Fruit fly (Drosophila melanogaster) whole organism, prepupa: ENCODE measurements around the gene Twdlalpha.

ENCODE experiments used
- Blimp-1 ChIP-seq: fragments of 200-800 bp; sonication (Bioruptor generic); optimal IDR thresholded peaks from 3 replicates; lab custom pipeline; 2017; ENCODE audit warnings: missing biosample characterization, missing genetic modification characterization, mild to moderate bottlenecking, moderate library complexity, missing genetic modification reagents
- CG10631 ChIP-seq: fragments of 200-800 bp; sonication (Bioruptor generic); optimal IDR thresholded peaks from 2 replicates; lab custom pipeline; 2016; ENCODE audit warnings: missing biosample characterization, missing genetic modification characterization
- CG10669 ChIP-seq: fragments of 200-800 bp; sonication (Bioruptor generic); optimal IDR thresholded peaks from 3 replicates; lab custom pipeline; 2018; ENCODE audit warnings: missing biosample characterization, mild to moderate bottlenecking, missing genetic modification characterization, moderate library complexity
- CG11294 ChIP-seq: fragments of 200-800 bp; sonication (Bioruptor generic); IDR thresholded peaks from 2 replicates; pipeline ENCODE4 v1.3.6; 2022; ENCODE audit warnings: missing biosample characterization, missing genetic modification characterization
- CG11762 ChIP-seq: fragments of 200-800 bp; sonication (Bioruptor generic); optimal IDR thresholded peaks from 3 replicates; lab custom pipeline; 2016; ENCODE audit warnings: missing biosample characterization, missing genetic modification characterization; ENCODE audit not compliant: insufficient read depth
- CG15336 ChIP-seq: fragments of 200-800 bp; sonication (Bioruptor generic); IDR thresholded peaks from 2 replicates; pipeline ENCODE4 v1.3.6; 2022; ENCODE audit warnings: missing biosample characterization, missing genetic modification characterization
- CG1621 ChIP-seq: fragments of 200-800 bp; sonication (Bioruptor generic); optimal IDR thresholded peaks from 3 replicates; lab custom pipeline; 2018; ENCODE audit warnings: missing biosample characterization, mild to moderate bottlenecking, missing genetic modification characterization
- CG3032 ChIP-seq: fragments of 200-800 bp; optimal IDR thresholded peaks from 2 replicates; lab custom pipeline; 2019; ENCODE audit warnings: missing biosample characterization, mild to moderate bottlenecking, missing genetic modification characterization, moderate library complexity
- CG31627 ChIP-seq: fragments of 200-800 bp; sonication (Bioruptor generic); optimal IDR thresholded peaks from 3 replicates; lab custom pipeline; 2016; ENCODE audit warnings: missing biosample characterization, missing genetic modification characterization
- CG32006 ChIP-seq: fragments of 200-800 bp; sonication (Bioruptor generic); optimal IDR thresholded peaks from 3 replicates; lab custom pipeline; 2017; ENCODE audit warnings: missing biosample characterization, mild to moderate bottlenecking, missing genetic modification characterization
- CG34406 ChIP-seq: fragments of 200-800 bp; sonication (Bioruptor generic); optimal IDR thresholded peaks from 3 replicates; lab custom pipeline; 2016; ENCODE audit warnings: missing biosample characterization, missing genetic modification characterization
- CG4318 ChIP-seq: fragments of 200-800 bp; sonication (Bioruptor generic); optimal IDR thresholded peaks from 3 replicates; lab custom pipeline; 2017; ENCODE audit warnings: missing biosample characterization, mild to moderate bottlenecking, missing genetic modification characterization
- CG6276 ChIP-seq: fragments of 200-800 bp; sonication (Bioruptor generic); optimal IDR thresholded peaks from 2 replicates; lab custom pipeline; 2017; ENCODE audit warnings: missing biosample characterization, mild to moderate bottlenecking, missing genetic modification characterization
- CG6792 ChIP-seq: fragments of 200-800 bp; sonication (Bioruptor generic); optimal IDR thresholded peaks from 3 replicates; lab custom pipeline; 2016; ENCODE audit warnings: missing biosample characterization, missing genetic modification characterization
- CG6808 ChIP-seq: fragments of 200-800 bp; sonication (Bioruptor generic); optimal IDR thresholded peaks from 3 replicates; lab custom pipeline; 2017; ENCODE audit warnings: missing biosample characterization, missing genetic modification characterization, mild to moderate bottlenecking, moderate library complexity, missing genetic modification reagents
- CG6854 ChIP-seq: fragments of 200-800 bp; sonication (Bioruptor generic); optimal IDR thresholded peaks from 2 replicates; lab custom pipeline; 2017; ENCODE audit warnings: missing biosample characterization, mild to moderate bottlenecking, missing genetic modification characterization
- CG7368 ChIP-seq: fragments of 200-800 bp; sonication (Bioruptor generic); optimal IDR thresholded peaks from 3 replicates; lab custom pipeline; 2016; ENCODE audit warnings: missing biosample characterization, missing genetic modification characterization
- CG8119 ChIP-seq: fragments of 200-800 bp; sonication (Bioruptor generic); IDR thresholded peaks from 3 replicates; pipeline ENCODE4 v1.3.6; 2022; ENCODE audit warnings: missing biosample characterization, missing genetic modification characterization
- CG8319 ChIP-seq: fragments of 200-800 bp; sonication (Bioruptor generic); optimal IDR thresholded peaks from 3 replicates; lab custom pipeline; 2016; ENCODE audit warnings: missing biosample characterization, missing genetic modification characterization
- CG9139 ChIP-seq: fragments of 200-800 bp; sonication (Bioruptor generic); optimal IDR thresholded peaks from 3 replicates; lab custom pipeline; 2017; ENCODE audit warnings: missing biosample characterization, mild to moderate bottlenecking, missing genetic modification characterization
- Eip75B ChIP-seq: fragments of 200-800 bp; sonication (Bioruptor generic); optimal IDR thresholded peaks from 3 replicates; lab custom pipeline; 2016; ENCODE audit warnings: missing biosample characterization, missing genetic modification characterization
- Eip78C ChIP-seq: fragments of 200-800 bp; sonication (Bioruptor generic); peaks from one replicate; lab custom pipeline; 2016; ENCODE audit warnings: missing biosample characterization, missing genetic modification characterization
- Eip93F ChIP-seq: fragments of 200-800 bp; sonication (Bioruptor generic); optimal IDR thresholded peaks from 2 replicates; lab custom pipeline; 2016; ENCODE audit warnings: missing biosample characterization, mild to moderate bottlenecking, missing genetic modification characterization
- Ets21C ChIP-seq: fragments of 200-800 bp; sonication (Bioruptor generic); optimal IDR thresholded peaks from 3 replicates; lab custom pipeline; 2016; ENCODE audit warnings: missing biosample characterization, missing genetic modification characterization
- Gug ChIP-seq: fragments of 200-800 bp; sonication (Bioruptor generic); IDR thresholded peaks from 2 replicates; pipeline ENCODE4 v1.3.6; 2022; ENCODE audit warnings: missing biosample characterization, missing genetic modification characterization
- Hr39 ChIP-seq: fragments of 200-800 bp; sonication (Bioruptor generic); optimal IDR thresholded peaks from 2 replicates; lab custom pipeline; 2016; ENCODE audit warnings: missing biosample characterization, missing genetic modification characterization
- Hr4 ChIP-seq: fragments of 200-800 bp; sonication (Bioruptor generic); optimal IDR thresholded peaks from 3 replicates; lab custom pipeline; 2016; ENCODE audit warnings: missing biosample characterization, missing genetic modification characterization
- Lpt ChIP-seq: fragments of 200-800 bp; sonication (Bioruptor generic); optimal IDR thresholded peaks from 3 replicates; lab custom pipeline; 2016; ENCODE audit warnings: missing biosample characterization, missing genetic modification characterization
- Met ChIP-seq: fragments of 200-800 bp; sonication (Bioruptor generic); optimal IDR thresholded peaks from 3 replicates; lab custom pipeline; 2016; ENCODE audit warnings: missing biosample characterization, missing genetic modification characterization
- Smox ChIP-seq: fragments of 200-800 bp; sonication (Bioruptor generic); optimal IDR thresholded peaks from 3 replicates; lab custom pipeline; 2016; ENCODE audit warnings: missing biosample characterization, missing genetic modification characterization
- Sox102F ChIP-seq: fragments of 200-800 bp; sonication (Bioruptor generic); optimal IDR thresholded peaks from 2 replicates; lab custom pipeline; 2016; ENCODE audit warnings: missing biosample characterization, mild to moderate bottlenecking, missing genetic modification characterization
- Sox14 ChIP-seq: fragments of 200-800 bp; sonication (Bioruptor generic); optimal IDR thresholded peaks from 3 replicates; lab custom pipeline; 2016; ENCODE audit warnings: missing biosample characterization, missing genetic modification characterization
- Sox15 ChIP-seq: fragments of 200-800 bp; sonication (Bioruptor generic); optimal IDR thresholded peaks from 3 replicates; lab custom pipeline; 2016; ENCODE audit warnings: missing biosample characterization, missing genetic modification characterization
- achi ChIP-seq: fragments of 200-800 bp; sonication (Bioruptor generic); optimal IDR thresholded peaks from 3 replicates; lab custom pipeline; 2016; ENCODE audit warnings: missing biosample characterization, missing genetic modification characterization
- acj6 ChIP-seq: fragments of 200-800 bp; sonication (Bioruptor generic); optimal IDR thresholded peaks from 3 replicates; lab custom pipeline; 2016; ENCODE audit warnings: missing biosample characterization, missing genetic modification characterization
- cyc ChIP-seq: fragments of 200-800 bp; sonication (Bioruptor generic); optimal IDR thresholded peaks from 3 replicates; lab custom pipeline; 2016; ENCODE audit warnings: missing biosample characterization, missing genetic modification characterization
- dac ChIP-seq: fragments of 200-800 bp; sonication (Bioruptor generic); optimal IDR thresholded peaks from 2 replicates; lab custom pipeline; 2017; ENCODE audit warnings: missing biosample characterization, mild to moderate bottlenecking, missing genetic modification characterization
- eg ChIP-seq: fragments of 200-800 bp; sonication (Bioruptor generic); IDR thresholded peaks from 3 replicates; pipeline ENCODE4 v1.3.6; 2022; ENCODE audit warnings: missing biosample characterization, missing genetic modification characterization
- esn ChIP-seq: fragments of 200-800 bp; sonication (Bioruptor generic); optimal IDR thresholded peaks from 2 replicates; lab custom pipeline; 2016; ENCODE audit warnings: missing biosample characterization, mild to moderate bottlenecking, missing genetic modification characterization, moderate library complexity
- fd59A ChIP-seq: fragments of 200-800 bp; sonication (Bioruptor generic); optimal IDR thresholded peaks from 2 replicates; lab custom pipeline; 2017; ENCODE audit warnings: missing biosample characterization, mild to moderate bottlenecking, missing genetic modification characterization, missing genetic modification reagents
- fd85E ChIP-seq: fragments of 200-800 bp; sonication (Bioruptor generic); optimal IDR thresholded peaks from 3 replicates; lab custom pipeline; 2016; ENCODE audit warnings: missing biosample characterization, missing genetic modification characterization
- lz ChIP-seq: fragments of 200-800 bp; sonication (Bioruptor generic); optimal IDR thresholded peaks from 3 replicates; lab custom pipeline; 2016; ENCODE audit warnings: missing biosample characterization, missing genetic modification characterization
- net ChIP-seq: fragments of 200-800 bp; sonication (Bioruptor generic); optimal IDR thresholded peaks from 3 replicates; lab custom pipeline; 2016; ENCODE audit warnings: missing biosample characterization, missing genetic modification characterization
- salr ChIP-seq, 2 experiments: fragments of 200-800 bp; sonication (Bioruptor generic); optimal IDR thresholded peaks; 3 replicates each; lab custom pipeline; 2016 to 2018; ENCODE audit warnings: missing biosample characterization in 2 of 2, missing genetic modification characterization in 2 of 2, mild to moderate bottlenecking in 1 of 2
- ss ChIP-seq, 2 experiments: fragments of 200-800 bp; sonication (Bioruptor generic); optimal IDR thresholded peaks; 2 replicates in 1 of 2; 3 replicates in 1 of 2; lab custom pipeline; 2017 to 2018; ENCODE audit warnings: mild to moderate bottlenecking in 2 of 2, missing biosample characterization in 2 of 2, missing genetic modification characterization in 2 of 2, moderate library complexity in 1 of 2
- svp ChIP-seq: fragments of 200-800 bp; sonication (Bioruptor generic); peaks from one replicate; lab custom pipeline; 2016; ENCODE audit warnings: missing biosample characterization, missing genetic modification characterization

The Twdlalpha gene

dm6 chrX:16764955-16765354, 22.3 kb downstream of the Twdlalpha start (continued):
- TF ChIP-seq net (GFP tag; lab: Kevin White, UChicago) (peak; percentile 49), CG6792 (peak; percentile 31), CG6276 (GFP tag; lab: Kevin White, UChicago) (peak; percentile 24), ss (GFP tag; optimal IDR thresholded peaks at IDR 0.05; lab: Kevin White, UChicago) (peak; percentile 59 to 70), Blimp-1 (GFP tag; lab: Kevin White, UChicago) (no peak), Sox15 (GFP tag; lab: Kevin White, UChicago) (no peak), Ets21C (GFP tag; lab: Kevin White, UChicago) (no peak), svp (GFP tag; lab: Kevin White, UChicago) (peak; percentile 86), Smox (GFP tag; lab: Kevin White, UChicago) (peak; percentile 37), CG31627 (GFP tag; lab: Kevin White, UChicago) (no peak), achi (GFP tag; lab: Kevin White, UChicago) (peak; percentile 42), fd59A (peak; percentile 14), eg (no peak), CG3032 (tag; lab: Kevin White, UChicago) (peak; percentile 23), CG15336 (GFP tag; lab: Robert Waterston, UW) (peak; percentile 36), CG4318 (GFP tag; lab: Kevin White, UChicago) (no peak), CG6808 (GFP tag; lab: Kevin White, UChicago) (peak; percentile 39), Eip78C (peak; percentile 91), CG6854 (GFP tag; lab: Kevin White, UChicago) (no peak), acj6 (GFP tag; lab: Kevin White, UChicago) (peak; percentile 18), CG32006 (GFP tag; lab: Kevin White, UChicago) (peak; percentile 48)

- TF ChIP-seq Blimp-1 (GFP tag; lab: Kevin White, UChicago) = no peak
- no peak for TF ChIP-seq CG8319
- no peak for TF ChIP-seq lz
- TF ChIP-seq CG8119 (GFP tag; lab: Robert Waterston, UW) = peak; percentile 46; the same call in 2 of the 3 replicates
- peak; percentile 47 for TF ChIP-seq achi (GFP tag; lab: Kevin White, UChicago)
- TF ChIP-seq CG7368 = no peak
- no peak for TF ChIP-seq Sox102F
- TF ChIP-seq dac (GFP tag; lab: Kevin White, UChicago) = no peak
- peak; percentile 84 for TF ChIP-seq Eip78C
- peak; percentile 30 for TF ChIP-seq Sox14
- TF ChIP-seq Hr4 (GFP tag; lab: Kevin White, UChicago) = peak; percentile 63
- no peak for TF ChIP-seq CG11294 (GFP tag; lab: Robert Waterston, UW)
- TF ChIP-seq Ets21C (GFP tag; lab: Kevin White, UChicago) = no peak
- peak; percentile 13 for TF ChIP-seq CG6792
- peak; percentile 55 for TF ChIP-seq CG32006 (GFP tag; lab: Kevin White, UChicago)
- no peak for TF ChIP-seq CG11762 (GFP tag; lab: Kevin White, UChicago)
- peak; percentile 56 for TF ChIP-seq Lpt (GFP tag; lab: Kevin White, UChicago)
- no peak for TF ChIP-seq CG6854 (GFP tag; lab: Kevin White, UChicago)
- peak; percentile 7 for TF ChIP-seq Smox (GFP tag; lab: Kevin White, UChicago)
- peak; percentile 2 for TF ChIP-seq fd59A
- no peak for TF ChIP-seq net (GFP tag; lab: Kevin White, UChicago)
- peak; percentile 42 for TF ChIP-seq CG10631 (GFP tag; lab: Kevin White, UChicago)
- no peak for TF ChIP-seq CG1621
- no peak for TF ChIP-seq svp (GFP tag; lab: Kevin White, UChicago)
- no peak for TF ChIP-seq Sox15 (GFP tag; lab: Kevin White, UChicago)
- no peak for TF ChIP-seq CG4318 (GFP tag; lab: Kevin White, UChicago)
- no peak for TF ChIP-seq CG9139 (GFP tag; lab: Kevin White, UChicago)
- peak in 1 of 2 experiments; percentile 24 for TF ChIP-seq ss (GFP tag; optimal IDR thresholded peaks at IDR 0.05; lab: Kevin White, UChicago)
- TF ChIP-seq salr (GFP tag; optimal IDR thresholded peaks at IDR 0.05; lab: Kevin White, UChicago) = no peak
- TF ChIP-seq CG15336 (GFP tag; lab: Robert Waterston, UW) = peak; percentile 65; the same call in 1 of the 2 replicates
- peak; percentile 37 for TF ChIP-seq Eip75B
- TF ChIP-seq esn = no peak
- TF ChIP-seq cyc (GFP tag; lab: Kevin White, UChicago) = no peak
- peak; percentile 37 for TF ChIP-seq CG3032 (tag; lab: Kevin White, UChicago)
- no peak for TF ChIP-seq CG10669
- peak; percentile 10 for TF ChIP-seq Met
- no peak for TF ChIP-seq Gug
- 0 out of 3 replicates have a peak, but pooled peaks have one; percentile 38 for TF ChIP-seq eg
- TF ChIP-seq Eip93F (GFP tag; lab: Kevin White, UChicago) = no peak
- TF ChIP-seq Hr39 (GFP tag; lab: Kevin White, UChicago) = no peak
- no peak for TF ChIP-seq CG34406 (GFP tag; lab: Kevin White, UChicago)
- no peak for TF ChIP-seq fd85E
- TF ChIP-seq acj6 (GFP tag; lab: Kevin White, UChicago) = peak; percentile 40
- no peak for TF ChIP-seq CG6276 (GFP tag; lab: Kevin White, UChicago)
Measured at dm6 chrX:16765809-16766208, 23.2 kb downstream of the Twdlalpha start.
